Worm (Caenorhabditis elegans): Measurements from ENCODE around the gene rmd-3.

Gene rmd-3

ce11 chrII:11339507-11339906, at the start of gene rmd-3:
TSS of gene rmd-3 (minus strand) at chrII:11339607.
- TF ChIP-seq dve-1 (tag; optimal IDR thresholded peaks at IDR 0.05) (no peak), elt-2 (tag; optimal IDR thresholded peaks at IDR 0.05) (no peak), hlh-30 (tag; optimal IDR thresholded peaks at IDR 0.05; ENCODE audit: insufficient read depth) (no peak), sox-2 (GFP tag; IDR thresholded peaks at IDR 0.05) (no peak), pha-4 (tag; optimal IDR thresholded peaks at IDR 0.05) (no peak), pqm-1 (tag; optimal IDR thresholded peaks at IDR 0.05) (no peak), nhr-232 (tag; optimal IDR thresholded peaks at IDR 0.05) (no peak), C38D4.7 (GFP tag; optimal IDR thresholded peaks at IDR 0.05) (no peak), gmeb-2 (tag; optimal IDR thresholded peaks at IDR 0.05) (no peak)

ce11 chrII:11386950-11387349, 47.5 kb upstream of the rmd-3 start:
- TF ChIP-seq hlh-8 (tag; optimal IDR thresholded peaks at IDR 0.05) (no peak), K02D7.2 (tag; optimal IDR thresholded peaks at IDR 0.05) (no peak), hlh-15 (tag; optimal IDR thresholded peaks at IDR 0.05) (no peak), ceh-45 (GFP tag; IDR thresholded peaks at IDR 0.05) (no peak), ztf-16 (tag; optimal IDR thresholded peaks at IDR 0.05) (no peak), elt-4 (tag; optimal IDR thresholded peaks at IDR 0.05) (no peak), ref-2 (tag; optimal IDR thresholded peaks at IDR 0.05) (no peak), ceh-2 (tag; optimal IDR thresholded peaks at IDR 0.05) (no peak), nfya-1 (tag; optimal IDR thresholded peaks at IDR 0.05) (no peak), hlh-6 (tag; optimal IDR thresholded peaks at IDR 0.05) (no peak), sdc-2 (tag; optimal IDR thresholded peaks at IDR 0.05) (no peak), pag-3 (tag; optimal IDR thresholded peaks at IDR 0.05; ENCODE audit: borderline replicate concordance) (no peak), ceh-24 (tag; optimal IDR thresholded peaks at IDR 0.05) (no peak), ceh-22 (tag; optimal IDR thresholded peaks at IDR 0.05) (no peak), pha-4 (tag; optimal IDR thresholded peaks at IDR 0.05) (no peak)

ce11 chrII:11384099-11384498, 44.7 kb upstream of the rmd-3 start:
- TF ChIP-seq hlh-30 (tag; optimal IDR thresholded peaks at IDR 0.05; ENCODE audit: insufficient read depth) (peak; percentile 24), hlh-13 (GFP tag; optimal IDR thresholded peaks at IDR 0.05) (no peak)

- no peak for TF ChIP-seq pros-1 (tag; optimal IDR thresholded peaks at IDR 0.05)
- no peak for TF ChIP-seq gmeb-2 (tag; optimal IDR thresholded peaks at IDR 0.05)
- no peak for TF ChIP-seq pha-4 (tag; optimal IDR thresholded peaks at IDR 0.05)
- TF ChIP-seq sox-4 (tag; optimal IDR thresholded peaks at IDR 0.05), result no peak
Measured at ce11 chrII:11383058-11383457, 43.7 kb upstream of the rmd-3 start, which contains the start of the genes C33B4.5 and C33B4.4. TSS of gene C33B4.5 (plus strand) at chrII:11383327. TSS of gene C33B4.4 (minus strand) at chrII:11383442.

ce11 chrII:11377700-11378099, 38.3 kb upstream of the rmd-3 start:
- TF ChIP-seq ceh-9 (tag; optimal IDR thresholded peaks at IDR 0.05) (no peak), sox-4 (tag; optimal IDR thresholded peaks at IDR 0.05) (no peak), tbx-2 (tag; optimal IDR thresholded peaks at IDR 0.05) (no peak), npax-4 (tag; optimal IDR thresholded peaks at IDR 0.05) (no peak), madf-2 (tag; optimal IDR thresholded peaks at IDR 0.05) (no peak), ttx-3 (tag; optimal IDR thresholded peaks at IDR 0.05) (no peak), C38D4.7 (GFP tag; optimal IDR thresholded peaks at IDR 0.05) (no peak), K09A11.1 (tag; optimal IDR thresholded peaks at IDR 0.05; ENCODE audit: insufficient read depth) (no peak), lin-11 (tag; optimal IDR thresholded peaks at IDR 0.05) (no peak), ztf-16 (tag; optimal IDR thresholded peaks at IDR 0.05) (no peak), dve-1 (tag; optimal IDR thresholded peaks at IDR 0.05) (no peak)

All from whole organism, late embryonic.